Worm (Caenorhabditis elegans): ENCODE data around the gene lelo-1.

DNA sequence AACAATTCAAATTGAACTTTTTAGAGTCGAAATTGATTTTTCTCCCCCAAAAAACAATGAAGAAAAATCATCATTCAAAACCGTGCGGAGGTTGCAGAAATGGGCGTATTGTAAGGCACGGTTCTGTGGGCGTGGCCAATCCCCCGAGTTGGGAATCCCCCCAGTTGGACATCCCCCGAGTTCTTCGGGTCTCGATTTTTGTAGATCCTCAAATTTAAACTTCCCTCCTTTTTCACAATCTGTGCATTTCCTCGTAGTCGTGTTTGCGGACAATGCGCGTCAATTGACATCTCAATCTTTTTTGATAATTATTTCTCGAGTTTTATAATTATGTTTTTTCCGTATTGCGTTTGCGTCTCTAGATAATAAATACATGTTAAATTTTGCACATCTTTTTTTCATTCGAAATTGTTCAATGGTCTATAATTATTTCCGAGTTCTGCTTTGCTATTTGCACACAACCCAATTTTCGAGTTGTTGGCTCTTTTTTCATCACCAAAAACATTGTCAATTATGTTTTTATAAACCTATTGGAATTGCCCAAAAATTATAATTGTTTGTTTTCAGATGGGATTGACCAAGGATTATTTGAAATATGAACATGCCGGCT is 23.8 kb downstream of the lelo-1 start, which contains the start of gene F13H8.2:
- TF ChIP-seq lim-6 (tag; optimal IDR thresholded peaks at IDR 0.05) (no peak), ref-2 (tag; optimal IDR thresholded peaks at IDR 0.05) (peak; percentile 71), tbx-2 (tag; optimal IDR thresholded peaks at IDR 0.05) (peak; percentile 73), nfya-1 (tag; optimal IDR thresholded peaks at IDR 0.05) (peak; percentile 80), rnt-1 (tag; optimal IDR thresholded peaks at IDR 0.05) (peak; percentile 31), ama-1 (optimal IDR thresholded peaks at IDR 0.05) (no peak), ceh-9 (tag; optimal IDR thresholded peaks at IDR 0.05) (no peak), ceh-14 (tag; optimal IDR thresholded peaks at IDR 0.05) (peak; percentile 57), lin-11 (tag; optimal IDR thresholded peaks at IDR 0.05) (no peak), hlh-30 (tag; optimal IDR thresholded peaks at IDR 0.05; ENCODE audit: insufficient read depth) (no peak), pax-1 (tag; optimal IDR thresholded peaks at IDR 0.05) (peak; percentile 16), nhr-11 (tag; optimal IDR thresholded peaks at IDR 0.05) (no peak), F13H6.1 (tag; optimal IDR thresholded peaks at IDR 0.05) (peak; percentile 41), K09A11.1 (tag; optimal IDR thresholded peaks at IDR 0.05; ENCODE audit: insufficient read depth) (no peak)

Measured in whole organism, late embryonic.